Fruit fly (Drosophila melanogaster) whole organism, embryonic: Measurements from ENCODE around the gene wcy.

ENCODE experiments used
- BEAF-32 ChIP-seq: fragments of 200-800 bp; sonication (Bioruptor generic); optimal IDR thresholded peaks from 3 replicates; lab custom pipeline; 2017; ENCODE audit warnings: missing biosample characterization, missing genetic modification characterization, mild to moderate bottlenecking, moderate library complexity, missing genetic modification reagents
- CG13123 ChIP-seq: fragments of 200-800 bp; sonication (Bioruptor generic); optimal IDR thresholded peaks from 2 replicates; lab custom pipeline; 2016; ENCODE audit warnings: missing biosample characterization, missing genetic modification characterization
- CG13287 ChIP-seq: fragments of 200-800 bp; sonication (Bioruptor generic); IDR thresholded peaks from 2 replicates; pipeline ENCODE4 v1.3.6; 2022; ENCODE audit warnings: missing biosample characterization, missing genetic modification characterization; ENCODE audit not compliant: partially characterized antibody
- CG13624 ChIP-seq: fragments of 200-800 bp; sonication (Bioruptor generic); optimal IDR thresholded peaks from 2 replicates; lab custom pipeline; 2016; ENCODE audit warnings: missing biosample characterization, missing genetic modification characterization
- CG14710 ChIP-seq: fragments of 200-800 bp; sonication (Bioruptor generic); optimal IDR thresholded peaks from 3 replicates; lab custom pipeline; 2019; ENCODE audit warnings: missing biosample characterization, mild to moderate bottlenecking, missing genetic modification characterization, moderate library complexity
- CG17829 ChIP-seq: fragments of 200-800 bp; optimal IDR thresholded peaks from 2 replicates; lab custom pipeline; 2019; ENCODE audit warnings: missing biosample characterization, mild to moderate bottlenecking, missing genetic modification characterization, moderate library complexity
- CG1832 ChIP-seq: fragments of 200-800 bp; sonication (Bioruptor generic); optimal IDR thresholded peaks from 2 replicates; lab custom pipeline; 2017; ENCODE audit warnings: missing biosample characterization, mild to moderate bottlenecking, missing genetic modification characterization, inconsistent platforms
- CG2129 ChIP-seq: fragments of 200-800 bp; sonication (Bioruptor generic); IDR thresholded peaks from 2 replicates; pipeline ENCODE4 v1.3.6; 2022; ENCODE audit warnings: missing biosample characterization, missing genetic modification characterization; ENCODE audit not compliant: partially characterized antibody
- CG34224 ChIP-seq: fragments of 200-800 bp; sonication (Bioruptor generic); IDR thresholded peaks from 3 replicates; pipeline ENCODE4 v1.3.6; 2022; ENCODE audit warnings: missing biosample characterization, missing genetic modification characterization; ENCODE audit not compliant: partially characterized antibody
- CG7963 ChIP-seq: fragments of 200-800 bp; sonication (Bioruptor generic); IDR thresholded peaks from 3 replicates; pipeline ENCODE4 v1.3.6; 2022; ENCODE audit warnings: missing biosample characterization, missing genetic modification characterization; ENCODE audit not compliant: partially characterized antibody
- CG8944 ChIP-seq: fragments of 200-800 bp; sonication (Bioruptor generic); optimal IDR thresholded peaks from 3 replicates; lab custom pipeline; 2016; ENCODE audit warnings: missing biosample characterization, missing genetic modification characterization
- CG9876 ChIP-seq: fragments of 200-800 bp; sonication (Bioruptor generic); optimal IDR thresholded peaks from 2 replicates; lab custom pipeline; 2016; ENCODE audit warnings: missing biosample characterization, missing genetic modification characterization
- Camta ChIP-seq: fragments of 200-800 bp; sonication (Bioruptor generic); optimal IDR thresholded peaks from 2 replicates; lab custom pipeline; 2016; ENCODE audit warnings: missing biosample characterization, missing genetic modification characterization
- Dll ChIP-seq: fragments of 200-800 bp; sonication (Bioruptor generic); IDR thresholded peaks from 4 replicates; pipeline ENCODE4 v1.3.6; 2022; ENCODE audit warnings: missing biosample characterization, missing genetic modification characterization; ENCODE audit not compliant: partially characterized antibody
- Doc3 ChIP-seq: fragments of 200-800 bp; sonication (Bioruptor generic); IDR thresholded peaks from 3 replicates; pipeline ENCODE4 v1.3.6; 2022; ENCODE audit warnings: missing biosample characterization, missing genetic modification characterization; ENCODE audit not compliant: partially characterized antibody
- Dp ChIP-seq: fragments of 200-800 bp; sonication (Bioruptor generic); optimal IDR thresholded peaks from 2 replicates; lab custom pipeline; 2018; ENCODE audit warnings: missing biosample characterization, mild to moderate bottlenecking, missing genetic modification characterization, moderate library complexity
- Dref ChIP-seq: fragments of 200-800 bp; sonication (Bioruptor generic); IDR thresholded peaks from 2 replicates; pipeline ENCODE4 v1.3.6; 2022; ENCODE audit warnings: missing biosample characterization, missing genetic modification characterization
- E2f1 ChIP-seq: fragments of 200-800 bp; sonication (Bioruptor generic); IDR thresholded peaks from 2 replicates; pipeline ENCODE4 v1.3.6; 2022; ENCODE audit warnings: missing biosample characterization, missing genetic modification characterization
- ERR ChIP-seq: fragments of 200-800 bp; sonication (Bioruptor generic); optimal IDR thresholded peaks from 2 replicates; lab custom pipeline; 2016; ENCODE audit warnings: missing biosample characterization, missing genetic modification characterization
- Elba2 ChIP-seq: fragments of 200-800 bp; sonication (Bioruptor generic); optimal IDR thresholded peaks from 3 replicates; lab custom pipeline; 2016; ENCODE audit warnings: missing biosample characterization, missing genetic modification characterization
- HLH4C ChIP-seq: fragments of 200-800 bp; sonication (Bioruptor generic); IDR thresholded peaks from 3 replicates; pipeline ENCODE4 v1.3.6; 2022; ENCODE audit warnings: missing biosample characterization, missing genetic modification characterization; ENCODE audit not compliant: partially characterized antibody
- Jarid2 ChIP-seq: fragments of 200-800 bp; sonication (Bioruptor generic); optimal IDR thresholded peaks from 3 replicates; lab custom pipeline; 2017; ENCODE audit warnings: mild to moderate bottlenecking, missing biosample characterization, missing genetic modification reagents, missing genetic modification characterization
- Med ChIP-seq: fragments of 200-800 bp; sonication (Bioruptor generic); peaks from one replicate; lab custom pipeline; 2016; ENCODE audit warnings: missing biosample characterization, missing genetic modification characterization, mild to moderate bottlenecking, inconsistent platforms, moderate library complexity
- Mrtf ChIP-seq: fragments of 200-800 bp; sonication (Bioruptor generic); IDR thresholded peaks from 3 replicates; pipeline ENCODE4 v1.3.6; 2022; ENCODE audit warnings: missing biosample characterization, missing genetic modification characterization
- Opbp ChIP-seq: fragments of 200-800 bp; sonication (Bioruptor generic); IDR thresholded peaks from 3 replicates; pipeline ENCODE4 v1.3.6; 2022; ENCODE audit warnings: missing biosample characterization, missing genetic modification characterization; ENCODE audit not compliant: partially characterized antibody
- PHDP ChIP-seq: fragments of 200-800 bp; sonication (Bioruptor generic); optimal IDR thresholded peaks from 3 replicates; lab custom pipeline; 2018; ENCODE audit warnings: missing biosample characterization, mild to moderate bottlenecking, missing genetic modification characterization, moderate library complexity
- Pdp1 ChIP-seq, 2 experiments: fragments of 200-800 bp; sonication (Bioruptor generic); optimal IDR thresholded peaks; 3 replicates each; lab custom pipeline; 2016; ENCODE audit warnings: missing biosample characterization in 2 of 2, missing genetic modification characterization in 2 of 2, mild to moderate bottlenecking in 1 of 2, moderate library complexity in 1 of 2
- Side ChIP-seq: fragments of 200-800 bp; sonication (Bioruptor generic); optimal IDR thresholded peaks from 2 replicates; lab custom pipeline; 2016; ENCODE audit warnings: missing biosample characterization, missing genetic modification characterization
- amos ChIP-seq: fragments of 200-800 bp; sonication (Bioruptor generic); IDR thresholded peaks from 2 replicates; pipeline ENCODE4 v1.3.6; 2022; ENCODE audit warnings: missing biosample characterization, missing genetic modification characterization; ENCODE audit not compliant: partially characterized antibody
- ara ChIP-seq: fragments of 200-800 bp; sonication (Bioruptor generic); IDR thresholded peaks from 2 replicates; pipeline ENCODE4 v1.3.6; 2022; ENCODE audit warnings: missing biosample characterization, missing genetic modification characterization
- chinmo ChIP-seq: fragments of 200-800 bp; sonication (Bioruptor generic); IDR thresholded peaks from 4 replicates; pipeline ENCODE4 v1.3.6; 2022; ENCODE audit warnings: missing biosample characterization, missing genetic modification characterization; ENCODE audit not compliant: partially characterized antibody
- ci ChIP-seq: fragments of 200-800 bp; sonication (Bioruptor generic); IDR thresholded peaks from 3 replicates; pipeline ENCODE4 v1.3.6; 2022; ENCODE audit warnings: missing biosample characterization, missing genetic modification characterization
- da ChIP-seq: fragments of 200-800 bp; sonication (Bioruptor generic); optimal IDR thresholded peaks from 2 replicates; lab custom pipeline; 2016; ENCODE audit warnings: missing biosample characterization, missing genetic modification characterization
- fru ChIP-seq: fragments of >200 bp; optimal IDR thresholded peaks from 2 replicates; lab custom pipeline; 2017
- gcm ChIP-seq: fragments of 200-800 bp; sonication (Bioruptor generic); optimal IDR thresholded peaks from 2 replicates; lab custom pipeline; 2019; ENCODE audit warnings: missing biosample characterization, mild to moderate bottlenecking, missing genetic modification characterization, moderate library complexity
- gfzf ChIP-seq: fragments of 200-800 bp; sonication (Bioruptor generic); optimal IDR thresholded peaks from 2 replicates; lab custom pipeline; 2016; ENCODE audit warnings: missing biosample characterization, mild to moderate bottlenecking, missing genetic modification characterization, moderate library complexity
- hb ChIP-seq: fragments of 200-800 bp; sonication (Bioruptor generic); IDR thresholded peaks from 3 replicates; pipeline ENCODE4 v1.3.6; 2022; ENCODE audit warnings: missing biosample characterization, missing genetic modification characterization; ENCODE audit not compliant: partially characterized antibody
- hbn ChIP-seq: fragments of 200-800 bp; sonication (Bioruptor generic); IDR thresholded peaks from 2 replicates; pipeline ENCODE4 v1.3.6; 2022; ENCODE audit warnings: missing biosample characterization, missing genetic modification characterization; ENCODE audit not compliant: partially characterized antibody
- inv ChIP-seq: fragments of 200-800 bp; sonication (Bioruptor generic); IDR thresholded peaks from 2 replicates; pipeline ENCODE4 v1.3.6; 2022; ENCODE audit warnings: missing biosample characterization, missing genetic modification characterization; ENCODE audit not compliant: partially characterized antibody
- jigr1 ChIP-seq: fragments of 200-800 bp; sonication (Bioruptor generic); IDR thresholded peaks from 3 replicates; pipeline ENCODE4 v1.3.6; 2022; ENCODE audit warnings: missing biosample characterization, missing genetic modification characterization
- nerfin-2 ChIP-seq: fragments of 200-800 bp; sonication (Bioruptor generic); IDR thresholded peaks from 2 replicates; pipeline ENCODE4 v1.3.6; 2022; ENCODE audit warnings: missing biosample characterization, missing genetic modification characterization; ENCODE audit not compliant: partially characterized antibody
- pzg ChIP-seq: fragments of 200-800 bp; sonication (Bioruptor generic); optimal IDR thresholded peaks from 3 replicates; lab custom pipeline; 2018; ENCODE audit warnings: missing biosample characterization, mild to moderate bottlenecking, missing genetic modification characterization, moderate library complexity
- ro ChIP-seq: fragments of 200-800 bp; sonication (Bioruptor generic); IDR thresholded peaks from 2 replicates; pipeline ENCODE4 v1.3.6; 2022; ENCODE audit warnings: missing biosample characterization, missing genetic modification characterization
- schlank ChIP-seq: fragments of 200-800 bp; sonication (Bioruptor generic); optimal IDR thresholded peaks from 2 replicates; lab custom pipeline; 2018; ENCODE audit warnings: missing biosample characterization, mild to moderate bottlenecking, missing genetic modification characterization
- sna ChIP-seq: fragments of 200-800 bp; sonication (Bioruptor generic); IDR thresholded peaks from 2 replicates; pipeline ENCODE4 v1.3.6; 2022; ENCODE audit warnings: missing biosample characterization, missing genetic modification characterization; ENCODE audit not compliant: partially characterized antibody
- tio ChIP-seq: fragments of 200-800 bp; sonication (Bioruptor generic); optimal IDR thresholded peaks from 2 replicates; lab custom pipeline; 2017; ENCODE audit warnings: missing biosample characterization, missing genetic modification characterization, inconsistent platforms
- tx ChIP-seq: fragments of 200-800 bp; sonication (Bioruptor generic); optimal IDR thresholded peaks from 2 replicates; lab custom pipeline; 2016; ENCODE audit warnings: missing biosample characterization, missing genetic modification characterization
- zfh1 ChIP-seq: fragments of 200-800 bp; sonication (Bioruptor generic); IDR thresholded peaks from 3 replicates; pipeline ENCODE4 v1.3.6; 2022; ENCODE audit warnings: missing biosample characterization, missing genetic modification characterization

The wcy gene

DNA sequence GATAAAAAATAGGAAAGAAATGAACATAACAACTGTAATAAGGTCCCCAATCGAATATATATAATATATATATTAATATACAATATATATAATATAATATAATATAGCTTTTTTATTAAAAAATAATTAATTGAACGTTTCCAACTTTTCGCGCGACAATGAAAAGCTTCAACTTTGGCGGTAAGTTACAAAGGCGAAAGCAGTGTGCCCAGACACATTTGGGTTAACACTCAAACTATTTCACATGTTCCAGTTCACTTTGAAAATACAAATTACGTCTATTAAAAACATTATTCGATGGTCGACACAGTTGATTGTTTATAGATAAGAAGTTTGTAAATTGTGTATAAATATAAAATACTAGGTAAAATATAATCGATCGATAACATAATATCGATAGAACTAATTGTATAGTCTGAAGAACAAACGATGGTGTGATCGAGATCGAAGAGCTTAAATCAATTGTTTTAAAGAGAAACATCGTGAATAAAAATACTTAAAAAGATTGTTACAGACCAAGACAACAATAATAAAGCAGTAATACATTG, 28.5 kb upstream of the wcy start (continued):
- TF ChIP-seq ro (no peak), Side (GFP tag; lab: Kevin White, UChicago) (no peak), ERR (GFP tag; lab: Kevin White, UChicago) (no peak), gfzf (peak; percentile 35), sna (GFP tag; lab: Robert Waterston, UW) (peak; percentile 52; the same call in 1 of the 2 replicates), schlank (tag; lab: Kevin White, UChicago) (no peak), CG1832 (no peak), ci (GFP tag; lab: Robert Waterston, UW) (no peak), nerfin-2 (GFP tag; lab: Robert Waterston, UW) (no peak), jigr1 (no peak), Med (GFP tag; lab: Kevin White, UChicago) (peak; percentile 9), chinmo (0 out of 4 replicates have a peak, but pooled peaks have one; percentile 22), Mrtf (GFP tag; lab: Robert Waterston, UW) (no peak), CG7963 (GFP tag; lab: Robert Waterston, UW) (no peak), pzg (GFP tag; lab: Kevin White, UChicago) (peak; percentile 33), Dll (GFP tag; lab: Robert Waterston, UW) (peak; percentile 66), E2f1 (GFP tag; lab: Robert Waterston, UW) (no peak), ara (GFP tag; lab: Robert Waterston, UW) (no peak), CG14710 (no peak), Camta (GFP tag; lab: Kevin White, UChicago) (no peak), amos (GFP tag; lab: Robert Waterston, UW) (peak; percentile 56; the same call in 1 of the 2 replicates), HLH4C (GFP tag; lab: Robert Waterston, UW) (peak; percentile 40; the same call in 2 of the 3 replicates), CG34224 (GFP tag; lab: Robert Waterston, UW) (peak; percentile 65), CG2129 (0 out of 2 replicates have a peak, but pooled peaks have one; percentile 12), tio (GFP tag; lab: Kevin White, UChicago) (no peak), Opbp (GFP tag; lab: Robert Waterston, UW) (peak; percentile 53; the same call in 2 of the 3 replicates), Dp (GFP tag; lab: Kevin White, UChicago) (peak; percentile 64), hb (GFP tag; lab: Robert Waterston, UW) (peak; percentile 35; the same call in 1 of the 3 replicates), Jarid2 (no peak), CG8944 (no peak), da (GFP tag; lab: Kevin White, UChicago) (no peak), Pdp1 (GFP tag; optimal IDR thresholded peaks at IDR 0.05; lab: Kevin White, UChicago) (no peak), Dref (peak; percentile 57), CG13123 (GFP tag; lab: Kevin White, UChicago) (no peak), BEAF-32 (GFP tag; lab: Kevin White, UChicago) (peak; percentile 62), tx (GFP tag; lab: Kevin White, UChicago) (no peak), gcm (GFP tag; lab: Kevin White, UChicago) (no peak), Doc3 (peak; percentile 53; the same call in 2 of the 3 replicates), hbn (GFP tag; lab: Robert Waterston, UW) (peak; percentile 30), inv (peak; percentile 31; the same call in 1 of the 2 replicates), CG13287 (GFP tag; lab: Robert Waterston, UW) (peak; percentile 69), PHDP (tag; lab: Kevin White, UChicago) (no peak), CG9876 (GFP tag; lab: Kevin White, UChicago) (no peak), zfh1 (GFP tag; lab: Robert Waterston, UW) (no peak), CG13624 (GFP tag; lab: Kevin White, UChicago) (no peak), fru (lab: Kevin White, UChicago) (no peak), Elba2 (GFP tag; lab: Kevin White, UChicago) (no peak), CG17829 (no peak)
